Fruit fly (Drosophila melanogaster): ENCODE measurements around the gene Orp8.

- TF ChIP-seq lola (GFP tag; optimal IDR thresholded peaks at IDR 0.05) (no peak), Vsx2 (GFP tag; optimal IDR thresholded peaks at IDR 0.05; ENCODE audit: partially characterized antibody) (no peak), pan (optimal IDR thresholded peaks at IDR 0.05) (no peak), Myc (optimal IDR thresholded peaks at IDR 0.05) (no peak), jim (GFP tag; optimal IDR thresholded peaks at IDR 0.05) (no peak), OdsH (GFP tag; optimal IDR thresholded peaks at IDR 0.05) (no peak)
Observed at dm6 chr3R:20261969-20262334, 47.2 kb upstream of the Orp8 start.
